Worm (Caenorhabditis elegans) whole organism, late embryonic: ENCODE measurements around the gene snn-1.

Source experiments
- K02D7.2 ChIP-seq: sonication (generic microtip); optimal IDR thresholded peaks from 2 replicates; lab custom pipeline; 2017; ENCODE audit warnings: mild to moderate bottlenecking, missing genetic modification characterization, missing compliant biosample characterization
- Y22D7AL.16 ChIP-seq: sonication (generic microtip); optimal IDR thresholded peaks from 2 replicates; lab custom pipeline; 2016; ENCODE audit warnings: missing genetic modification characterization, missing compliant biosample characterization
- ahr-1 ChIP-seq: sonication (generic microtip); optimal IDR thresholded peaks from 2 replicates; lab custom pipeline; 2016; ENCODE audit warnings: missing genetic modification characterization, missing compliant biosample characterization
- ama-1 ChIP-seq: fragments of 150-350 bp; optimal IDR thresholded peaks from 2 replicates; lab custom pipeline; 2014
- ceh-14 ChIP-seq: sonication (generic microtip); optimal IDR thresholded peaks from 2 replicates; lab custom pipeline; 2016; ENCODE audit warnings: missing genotype, missing genetic modification characterization, missing compliant biosample characterization
- ceh-24 ChIP-seq: sonication (generic microtip); optimal IDR thresholded peaks from 2 replicates; lab custom pipeline; 2016; ENCODE audit warnings: mild to moderate bottlenecking, missing genetic modification characterization, missing compliant biosample characterization
- ceh-30 ChIP-seq: fragments of 150-350 bp; optimal IDR thresholded peaks from 2 replicates; lab custom pipeline; 2014; ENCODE audit warnings: missing biosample characterization, missing genetic modification characterization
- ceh-31 ChIP-seq: sonication (generic microtip); optimal IDR thresholded peaks from 2 replicates; lab custom pipeline; 2016; ENCODE audit warnings: missing genetic modification characterization, missing compliant biosample characterization
- ceh-48 ChIP-seq: sonication (generic microtip); optimal IDR thresholded peaks from 2 replicates; lab custom pipeline; 2016; ENCODE audit warnings: missing genetic modification characterization, inconsistent platforms, missing compliant biosample characterization
- ceh-6 ChIP-seq: fragments of 200-800 bp; sonication (Bioruptor generic); optimal IDR thresholded peaks from 2 replicates; lab custom pipeline; 2018; ENCODE audit warnings: mild to moderate bottlenecking, missing genetic modification characterization, missing compliant biosample characterization
- ceh-9 ChIP-seq: sonication (generic microtip); optimal IDR thresholded peaks from 2 replicates; lab custom pipeline; 2016; ENCODE audit warnings: mild to moderate bottlenecking, missing genetic modification characterization, inconsistent platforms, missing compliant biosample characterization
- che-1 ChIP-seq: sonication (generic microtip); optimal IDR thresholded peaks from 2 replicates; lab custom pipeline; 2016; ENCODE audit warnings: mild to moderate bottlenecking, missing genetic modification characterization, missing compliant biosample characterization
- ets-4 ChIP-seq: sonication (generic microtip); optimal IDR thresholded peaks from 2 replicates; lab custom pipeline; 2016; ENCODE audit warnings: missing genetic modification characterization, missing compliant biosample characterization
- fax-1 ChIP-seq: sonication (generic microtip); optimal IDR thresholded peaks from 2 replicates; lab custom pipeline; 2016; ENCODE audit warnings: missing genotype, missing genetic modification characterization, missing compliant biosample characterization
- hlh-13 ChIP-seq: fragments of 200-800 bp; sonication (Bioruptor generic); optimal IDR thresholded peaks from 2 replicates; lab custom pipeline; 2018; ENCODE audit warnings: mild to moderate bottlenecking, missing genetic modification characterization, missing compliant biosample characterization
- hlh-15 ChIP-seq: sonication (generic microtip); optimal IDR thresholded peaks from 2 replicates; lab custom pipeline; 2016; ENCODE audit warnings: missing genetic modification characterization, missing compliant biosample characterization
- hlh-30 ChIP-seq: sonication (generic microtip); optimal IDR thresholded peaks from 2 replicates; lab custom pipeline; 2017; ENCODE audit warnings: antibody characterized with exemption, missing genetic modification characterization, missing compliant biosample characterization; ENCODE audit not compliant: insufficient read depth
- hlh-8 ChIP-seq: sonication (generic microtip); optimal IDR thresholded peaks from 2 replicates; lab custom pipeline; 2016; ENCODE audit warnings: missing genotype, missing genetic modification characterization, missing compliant biosample characterization
- mec-3 ChIP-seq: sonication (generic microtip); optimal IDR thresholded peaks from 2 replicates; lab custom pipeline; 2016; ENCODE audit warnings: borderline replicate concordance, missing genetic modification characterization, missing compliant biosample characterization
- nfya-1 ChIP-seq: sonication (generic microtip); optimal IDR thresholded peaks from 2 replicates; lab custom pipeline; 2017; ENCODE audit warnings: missing genetic modification characterization, mild to moderate bottlenecking, missing compliant biosample characterization, antibody characterized with exemption, moderate library complexity
- nhr-11 ChIP-seq: fragments of 150-350 bp; optimal IDR thresholded peaks from 2 replicates; lab custom pipeline; 2014; ENCODE audit warnings: missing biosample characterization, missing genetic modification characterization
- npax-4 ChIP-seq: sonication (generic microtip); optimal IDR thresholded peaks from 2 replicates; lab custom pipeline; 2016; ENCODE audit warnings: missing genetic modification characterization, missing compliant biosample characterization
- pha-2 ChIP-seq: sonication (generic microtip); optimal IDR thresholded peaks from 2 replicates; lab custom pipeline; 2017; ENCODE audit warnings: mild to moderate bottlenecking, missing genetic modification characterization, missing compliant biosample characterization
- pqm-1 ChIP-seq: sonication (generic microtip); optimal IDR thresholded peaks from 2 replicates; lab custom pipeline; 2016; ENCODE audit warnings: missing genetic modification characterization, missing compliant biosample characterization
- pros-1 ChIP-seq: fragments of 150-350 bp; optimal IDR thresholded peaks from 2 replicates; lab custom pipeline; 2014; ENCODE audit warnings: missing biosample characterization, missing genetic modification reagents, missing genetic modification characterization
- sdc-2 ChIP-seq: sonication (generic microtip); optimal IDR thresholded peaks from 2 replicates; lab custom pipeline; 2016; ENCODE audit warnings: missing genotype, missing genetic modification characterization, missing compliant biosample characterization
- sox-2 ChIP-seq: fragments of 200-800 bp; sonication (Bioruptor generic); IDR thresholded peaks from 2 replicates; pipeline ENCODE4 v1.3.6; 2022; ENCODE audit warnings: missing genetic modification reagents, missing genetic modification characterization, missing compliant biosample characterization
- syd-9 ChIP-seq: sonication (generic microtip); optimal IDR thresholded peaks from 2 replicates; lab custom pipeline; 2016; ENCODE audit warnings: mild to moderate bottlenecking, missing genetic modification characterization, moderate library complexity, missing compliant biosample characterization
- tbx-2 ChIP-seq: sonication (generic microtip); optimal IDR thresholded peaks from 2 replicates; lab custom pipeline; 2016; ENCODE audit warnings: missing genetic modification characterization, missing compliant biosample characterization
- tbx-7 ChIP-seq: sonication (generic microtip); optimal IDR thresholded peaks from 2 replicates; lab custom pipeline; 2016; ENCODE audit warnings: missing genotype, missing genetic modification characterization, missing compliant biosample characterization
- unc-3 ChIP-seq, 2 experiments: fragments of 200-800 bp in 1 of 2; sonication (Bioruptor generic) in 1 of 2; sonication (generic microtip) in 1 of 2; conservative IDR thresholded peaks in 1 of 2; optimal IDR thresholded peaks in 1 of 2; 2 replicates each; pipeline versions ENCODE4 v1.3.6 to Lab custom; 2016 to 2022; ENCODE audit warnings: missing compliant biosample characterization in 2 of 2, missing genetic modification characterization in 2 of 2, missing genetic modification reagents in 1 of 2
- unc-42 ChIP-seq: sonication (generic microtip); optimal IDR thresholded peaks from 2 replicates; lab custom pipeline; 2016; ENCODE audit warnings: missing genotype, missing genetic modification characterization, missing compliant biosample characterization
- unc-55 ChIP-seq: sonication (generic microtip); optimal IDR thresholded peaks from 2 replicates; lab custom pipeline; 2017; ENCODE audit warnings: missing biosample characterization, missing genetic modification reagents, missing genetic modification characterization
- zip-5 ChIP-seq: sonication (generic microtip); optimal IDR thresholded peaks from 2 replicates; lab custom pipeline; 2016; ENCODE audit warnings: missing genetic modification characterization, missing compliant biosample characterization

Gene snn-1

ce11 chrIV:1824065-1824531, 9.2 kb upstream of the snn-1 start, which contains the start of gene cmk-1 (continued):
- TF ChIP-seq ceh-24 (no peak), npax-4 (tag; lab: Kevin White, UChicago) (no peak), mec-3 (tag; lab: Kevin White, UChicago) (no peak), unc-3 (GFP tag; conservative IDR thresholded peaks at IDR 0.05; lab: Robert Waterston, UW) (no peak), unc-3 (tag; optimal IDR thresholded peaks at IDR 0.05; lab: Kevin White, UChicago) (no peak), ceh-6 (GFP tag; lab: Kevin White, UChicago) (no peak), tbx-7 (no peak), ceh-48 (tag; lab: Kevin White, UChicago) (no peak), hlh-30 (tag; lab: Kevin White, UChicago) (peak; percentile 62), hlh-15 (tag; lab: Kevin White, UChicago) (no peak), nfya-1 (tag; lab: Kevin White, UChicago) (peak; percentile 83), ama-1 (no peak), ceh-14 (tag; lab: Kevin White, UChicago) (peak; percentile 81), pha-2 (tag; lab: Kevin White, UChicago) (no peak), ceh-31 (tag; lab: Kevin White, UChicago) (peak; percentile 81), unc-42 (tag; lab: Kevin White, UChicago) (peak; percentile 92), hlh-8 (tag; lab: Kevin White, UChicago) (no peak), ahr-1 (tag; lab: Kevin White, UChicago) (no peak), hlh-13 (GFP tag; lab: Kevin White, UChicago) (no peak)

- TF ChIP-seq ahr-1 (tag; lab: Kevin White, UChicago) (no peak), nhr-11 (tag; lab: Kevin White, UChicago) (no peak), ceh-14 (tag; lab: Kevin White, UChicago) (no peak), pros-1 (no peak), Y22D7AL.16 (no peak), K02D7.2 (tag; lab: Kevin White, UChicago) (no peak), che-1 (tag; lab: Kevin White, UChicago) (no peak), fax-1 (no peak), sdc-2 (tag; lab: Kevin White, UChicago) (no peak), ama-1 (no peak), mec-3 (tag; lab: Kevin White, UChicago) (no peak), ceh-9 (no peak), ceh-30 (tag; lab: Kevin White, UChicago) (no peak)
Observed at ce11 chrIV:1821550-1821949, 6.6 kb upstream of the snn-1 start, which contains the start of gene Y38C1BA.4. TSS of gene Y38C1BA.4 (plus strand) at chrIV:1821850.

- no peak for TF ChIP-seq pqm-1
- TF ChIP-seq ets-4, result no peak
- TF ChIP-seq unc-55 (GFP tag; lab: Kevin White, UChicago), result no peak
- TF ChIP-seq sox-2, result no peak
- no peak for TF ChIP-seq tbx-2 (tag; lab: Kevin White, UChicago)
- no peak for TF ChIP-seq unc-3 (GFP tag; conservative IDR thresholded peaks at IDR 0.05; lab: Robert Waterston, UW)
- no peak for TF ChIP-seq unc-3 (tag; optimal IDR thresholded peaks at IDR 0.05; lab: Kevin White, UChicago)
Observed at ce11 chrIV:1820153-1820552, 5.2 kb upstream of the snn-1 start, which contains the start of gene col-109. TSS of gene col-109 (minus strand) at chrIV:1820253.

ce11 chrIV:1818467-1819076, 3.7 kb upstream of the snn-1 start:
- TF ChIP-seq ceh-48 (tag; lab: Kevin White, UChicago), result no peak
- TF ChIP-seq unc-55 (GFP tag; lab: Kevin White, UChicago), result no peak
- no peak for TF ChIP-seq hlh-15 (tag; lab: Kevin White, UChicago)
- no peak for TF ChIP-seq ama-1
- no peak for TF ChIP-seq syd-9 (tag; lab: Kevin White, UChicago)

- TF ChIP-seq ceh-31 (tag; lab: Kevin White, UChicago) (peak; percentile 11), unc-42 (tag; lab: Kevin White, UChicago) (peak; percentile 73), zip-5 (tag; lab: Kevin White, UChicago) (no peak)
- TF ChIP-seq, all 69 proteins: peak for 2
Observed at ce11 chrIV:1816238-1816637, 1.3 kb upstream of the snn-1 start.
